Fruit fly (Drosophila melanogaster): ENCODE results near the gene Mst98Cb.

dm6 chr3R:28317151-28317844, 24.7 kb downstream of the Mst98Cb start:
- TF ChIP-seq cic (GFP tag; optimal IDR thresholded peaks at IDR 0.05) = no peak
- no peak for TF ChIP-seq kay (GFP tag; ENCODE audit: borderline replicate concordance)
- TF ChIP-seq CG11617 (GFP tag; optimal IDR thresholded peaks at IDR 0.05) = no peak
- TF ChIP-seq cnc (optimal IDR thresholded peaks at IDR 0.05) = no peak
- no peak for TF ChIP-seq Mnt (GFP tag; optimal IDR thresholded peaks at IDR 0.05)
- no peak for TF ChIP-seq Hr96 (GFP tag; optimal IDR thresholded peaks at IDR 0.05)
- TF ChIP-seq CG14711 (tag; optimal IDR thresholded peaks at IDR 0.05) = no peak
- no peak for TF ChIP-seq CG5204 (GFP tag; optimal IDR thresholded peaks at IDR 0.05)
- TF ChIP-seq CG12768 (GFP tag; optimal IDR thresholded peaks at IDR 0.05) = no peak
- no peak for TF ChIP-seq bab1 (GFP tag; optimal IDR thresholded peaks at IDR 0.05)
- TF ChIP-seq tj (GFP tag; optimal IDR thresholded peaks at IDR 0.05) = no peak
- TF ChIP-seq ovo (GFP tag; optimal IDR thresholded peaks at IDR 0.05) = no peak
